Fruit fly (Drosophila melanogaster): ENCODE measurements around the gene Ets65A.
A peak's percentile ranks its signal among the peaks of the same experiment; 100 is the strongest.

- TF ChIP-seq fru (GFP tag; optimal IDR thresholded peaks at IDR 0.05) (no peak), Mio (GFP tag; optimal IDR thresholded peaks at IDR 0.05) (no peak), Dif (GFP tag; optimal IDR thresholded peaks at IDR 0.05; ENCODE audit: partially characterized antibody) (peak; percentile 15), Rel (GFP tag; optimal IDR thresholded peaks at IDR 0.05) (no peak), Rel (tag; optimal IDR thresholded peaks at IDR 0.05) (no peak), Abd-B (GFP tag; optimal IDR thresholded peaks at IDR 0.05) (no peak), Hr78 (GFP tag; optimal IDR thresholded peaks at IDR 0.05) (no peak), Vsx2 (GFP tag; optimal IDR thresholded peaks at IDR 0.05; ENCODE audit: partially characterized antibody) (peak; percentile 63), lola (GFP tag; optimal IDR thresholded peaks at IDR 0.05) (no peak), sage (GFP tag; optimal IDR thresholded peaks at IDR 0.05) (no peak)
Measured at dm6 chr3L:6141538-6141937, 44.1 kb downstream of the Ets65A start.
